3 fruit fly cellular contexts compared by ENCODE assay signal in the genomic region with DNA sequence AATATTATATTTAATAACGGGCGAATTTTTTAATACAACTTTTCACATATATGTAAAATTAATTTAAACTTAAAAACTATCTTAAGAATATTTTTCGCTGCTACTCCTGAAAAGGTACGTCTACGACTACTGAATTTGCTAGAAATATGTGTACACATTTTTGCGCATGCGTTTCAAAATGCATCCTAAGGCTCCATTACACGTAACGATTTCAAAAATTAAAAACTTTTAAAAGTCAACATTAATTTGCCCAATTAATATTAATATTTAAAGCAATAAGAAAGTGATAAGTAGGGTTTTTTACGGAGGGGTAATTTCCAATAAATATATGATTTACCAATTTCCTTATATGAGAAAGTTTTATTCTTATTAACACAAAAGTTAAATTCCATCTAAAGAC.
TF ChIP-seq lines count a peak whose summit lies in the region.

A gene (minus strand): TSS at position 89 of the 400 bp plus-strand sequence.

- no peak for TF ChIP-seq CTCF in whole organism, embryonic (GFP tag; optimal IDR thresholded peaks at IDR 0.05; lab: Kevin White, UChicago)

TF ChIP-seq in whole organism, adult, 20 proteins besides CTCF, POLR2A, EP300 and RAD21:
- no peak for TF ChIP-seq Clk (GFP tag; optimal IDR thresholded peaks at IDR 0.05; lab: Kevin White, UChicago)
- peak; percentile 29 for TF ChIP-seq kay (GFP tag; lab: Kevin White, UChicago; ENCODE audit: borderline replicate concordance)
- TF ChIP-seq CG12768 (GFP tag; optimal IDR thresholded peaks at IDR 0.05; lab: Kevin White, UChicago) = no peak
- TF ChIP-seq cic (GFP tag; optimal IDR thresholded peaks at IDR 0.05; lab: Kevin White, UChicago) = no peak
- TF ChIP-seq cnc (optimal IDR thresholded peaks at IDR 0.05; lab: Kevin White, UChicago) = no peak
TF ChIP-seq in whole organism, adult: peak in this region for 1.

TF ChIP-seq in whole organism, embryonic, 481 proteins besides CTCF, POLR2A, EP300 and RAD21:
- TF ChIP-seq tup (GFP tag; optimal IDR thresholded peaks at IDR 0.05; lab: Kevin White, UChicago) (no peak), bsh (GFP tag; optimal IDR thresholded peaks at IDR 0.05; lab: Kevin White, UChicago) (no peak), CG10979 (tag; optimal IDR thresholded peaks at IDR 0.05; lab: Kevin White, UChicago) (peak; percentile 24), CG30020 (tag; optimal IDR thresholded peaks at IDR 0.05; lab: Kevin White, UChicago) (peak; percentile 62), PHDP (tag; optimal IDR thresholded peaks at IDR 0.05; lab: Kevin White, UChicago) (peak; percentile 19), vfl (GFP tag; optimal IDR thresholded peaks at IDR 0.05; lab: Kevin White, UChicago) (no peak), tgo (GFP tag; IDR thresholded peaks at IDR 0.05; lab: Robert Waterston, UW) (no peak), CG42726 (GFP tag; IDR thresholded peaks at IDR 0.05; lab: Robert Waterston, UW; ENCODE audit: partially characterized antibody) (no peak), CG10267 (tag; optimal IDR thresholded peaks at IDR 0.05; lab: Kevin White, UChicago) (no peak), gsb-n (tag; optimal IDR thresholded peaks at IDR 0.05; lab: Kevin White, UChicago) (no peak), CG14710 (tag; optimal IDR thresholded peaks at IDR 0.05; lab: Kevin White, UChicago) (peak; percentile 25), pho (GFP tag; optimal IDR thresholded peaks at IDR 0.05; lab: Kevin White, UChicago) (no peak), ind (GFP tag; optimal IDR thresholded peaks at IDR 0.05; lab: Kevin White, UChicago) (no peak), CG3995 (GFP tag; optimal IDR thresholded peaks at IDR 0.05; lab: Kevin White, UChicago) (no peak), dmrt11E (tag; optimal IDR thresholded peaks at IDR 0.05; lab: Kevin White, UChicago) (no peak), Hr39 (optimal IDR thresholded peaks at IDR 0.05; lab: Kevin White, UChicago) (no peak), CG15601 (tag; optimal IDR thresholded peaks at IDR 0.05; lab: Kevin White, UChicago) (no peak), wdn (GFP tag; IDR thresholded peaks at IDR 0.05; lab: Robert Waterston, UW) (no peak), C15 (GFP tag; IDR thresholded peaks at IDR 0.05; lab: Robert Waterston, UW) (no peak), tna (GFP tag; IDR thresholded peaks at IDR 0.05; lab: Robert Waterston, UW; ENCODE audit: partially characterized antibody) (no peak), nerfin-2 (GFP tag; IDR thresholded peaks at IDR 0.05; lab: Robert Waterston, UW; ENCODE audit: partially characterized antibody) (no peak), phol (tag; optimal IDR thresholded peaks at IDR 0.05; lab: Kevin White, UChicago) (peak; percentile 24), CG10543 (GFP tag; optimal IDR thresholded peaks at IDR 0.05; lab: Kevin White, UChicago) (no peak), inv (GFP tag; IDR thresholded peaks at IDR 0.05; lab: Robert Waterston, UW; ENCODE audit: partially characterized antibody) (no peak), gem (tag; optimal IDR thresholded peaks at IDR 0.05; lab: Kevin White, UChicago) (peak; percentile 46), CG11247 (GFP tag; IDR thresholded peaks at IDR 0.05; lab: Robert Waterston, UW) (no peak), ewg (GFP tag; optimal IDR thresholded peaks at IDR 0.05; lab: Kevin White, UChicago) (peak; percentile 88), CG8089 (GFP tag; optimal IDR thresholded peaks at IDR 0.05; lab: Kevin White, UChicago) (no peak), maf-S (GFP tag; optimal IDR thresholded peaks at IDR 0.05; lab: Kevin White, UChicago) (no peak), Myb (GFP tag; optimal IDR thresholded peaks at IDR 0.05; lab: Kevin White, UChicago) (no peak), chif (GFP tag; optimal IDR thresholded peaks at IDR 0.05; lab: Kevin White, UChicago) (no peak), CG13424 (tag; optimal IDR thresholded peaks at IDR 0.05; lab: Kevin White, UChicago) (peak; percentile 47), CG14050 (GFP tag; IDR thresholded peaks at IDR 0.05; lab: Robert Waterston, UW) (no peak), CG18011 (GFP tag; optimal IDR thresholded peaks at IDR 0.05; lab: Kevin White, UChicago) (no peak), Bdp1 (GFP tag; optimal IDR thresholded peaks at IDR 0.05; lab: Kevin White, UChicago) (no peak), CG1024 (GFP tag; IDR thresholded peaks at IDR 0.05; lab: Robert Waterston, UW) (no peak), oc (tag; optimal IDR thresholded peaks at IDR 0.05; lab: Kevin White, UChicago) (no peak), CG18764 (GFP tag; optimal IDR thresholded peaks at IDR 0.05; lab: Kevin White, UChicago) (peak; percentile 61)

TF ChIP-seq in whole organism, wandering third instar larva, 38 proteins besides CTCF, POLR2A, EP300 and RAD21:
- TF ChIP-seq ey (GFP tag; optimal IDR thresholded peaks at IDR 0.05; lab: Kevin White, UChicago) = no peak
- no peak for TF ChIP-seq GATAd (GFP tag; optimal IDR thresholded peaks at IDR 0.05; lab: Kevin White, UChicago)
- TF ChIP-seq Vsx2 (GFP tag; optimal IDR thresholded peaks at IDR 0.05; lab: Kevin White, UChicago; ENCODE audit: partially characterized antibody) = peak; percentile 94
- no peak for TF ChIP-seq tai (GFP tag; optimal IDR thresholded peaks at IDR 0.05; lab: Kevin White, UChicago)
- TF ChIP-seq foxo (GFP tag; optimal IDR thresholded peaks at IDR 0.05; lab: Kevin White, UChicago) = no peak
- no peak for TF ChIP-seq Hr78 (GFP tag; optimal IDR thresholded peaks at IDR 0.05; lab: Kevin White, UChicago)
- TF ChIP-seq Dif (GFP tag; optimal IDR thresholded peaks at IDR 0.05; lab: Kevin White, UChicago; ENCODE audit: partially characterized antibody) = peak; percentile 59
- TF ChIP-seq HLH106 (tag; optimal IDR thresholded peaks at IDR 0.05; lab: Kevin White, UChicago) = no peak
- no peak for TF ChIP-seq Abd-B (GFP tag; optimal IDR thresholded peaks at IDR 0.05; lab: Kevin White, UChicago)
- TF ChIP-seq Jra (GFP tag; optimal IDR thresholded peaks at IDR 0.05; lab: Kevin White, UChicago) = no peak
